Worm (Caenorhabditis elegans) whole organism, L3 larva: ENCODE measurements around the gene gldi-9.

Experiments
- aly-2 ChIP-seq: fragments of 150-350 bp; optimal IDR thresholded peaks from 2 replicates; lab custom pipeline; 2014; ENCODE audit warnings: missing biosample characterization, missing genetic modification characterization
- ama-1 ChIP-seq: fragments of 150-350 bp; optimal IDR thresholded peaks from 2 replicates; lab custom pipeline; 2018
- ceh-16 ChIP-seq: sonication (generic microtip); optimal IDR thresholded peaks from 2 replicates; lab custom pipeline; 2017; ENCODE audit warnings: missing biosample characterization, missing genetic modification characterization
- ceh-28 ChIP-seq: fragments of 150-350 bp; optimal IDR thresholded peaks from 2 replicates; lab custom pipeline; 2014; ENCODE audit warnings: missing biosample characterization, missing genetic modification reagents, missing genetic modification characterization
- ceh-9 ChIP-seq: sonication (generic microtip); optimal IDR thresholded peaks from 2 replicates; lab custom pipeline; 2018; ENCODE audit warnings: missing biosample characterization, missing genetic modification characterization
- egl-27 ChIP-seq: sonication (generic microtip); optimal IDR thresholded peaks from 4 replicates; lab custom pipeline; 2017; ENCODE audit warnings: missing biosample characterization, missing genetic modification reagents, missing genetic modification characterization
- egl-5 ChIP-seq: fragments of 150-350 bp; optimal IDR thresholded peaks from 2 replicates; lab custom pipeline; 2017; ENCODE audit warnings: missing biosample characterization, missing genetic modification reagents, missing genetic modification characterization, inconsistent platforms
- elt-2 ChIP-seq: sonication (generic microtip); optimal IDR thresholded peaks from 2 replicates; lab custom pipeline; 2016; ENCODE audit warnings: missing genetic modification reagents, mild to moderate bottlenecking, missing genetic modification characterization, missing compliant biosample characterization
- elt-3 ChIP-seq, 3 experiments: fragments of 150-350 bp in 1 of 3; sonication (generic microtip) in 2 of 3; optimal IDR thresholded peaks; 2 replicates in 2 of 3; 4 replicates in 1 of 3; lab custom pipeline; 2014 to 2017; ENCODE audit warnings: missing biosample characterization in 3 of 3, missing genetic modification characterization in 3 of 3
- eor-1 ChIP-seq, 2 experiments: fragments of 150-350 bp; optimal IDR thresholded peaks; 2 replicates each; lab custom pipeline; 2014 to 2018; ENCODE audit warnings: missing biosample characterization in 2 of 2, missing genetic modification characterization in 2 of 2
- fkh-10 ChIP-seq: sonication (generic microtip); optimal IDR thresholded peaks from 2 replicates; lab custom pipeline; 2017; ENCODE audit warnings: missing biosample characterization, missing genetic modification reagents, missing genetic modification characterization
- fkh-2 ChIP-seq: fragments of 150-350 bp; optimal IDR thresholded peaks from 2 replicates; lab custom pipeline; 2014; ENCODE audit warnings: missing biosample characterization, missing genetic modification reagents, missing genetic modification characterization
- fos-1 ChIP-seq: fragments of 150-350 bp; optimal IDR thresholded peaks from 2 replicates; lab custom pipeline; 2014; ENCODE audit warnings: missing biosample characterization, missing genetic modification characterization
- jun-1 ChIP-seq: fragments of 150-350 bp; optimal IDR thresholded peaks from 2 replicates; lab custom pipeline; 2014; ENCODE audit warnings: missing biosample characterization, missing genetic modification reagents, missing genetic modification characterization
- lin-15B ChIP-seq: fragments of 150-350 bp; optimal IDR thresholded peaks from 2 replicates; lab custom pipeline; 2014; ENCODE audit warnings: missing biosample characterization, missing genetic modification characterization
- lin-39 ChIP-seq: fragments of 150-350 bp; optimal IDR thresholded peaks from 2 replicates; lab custom pipeline; 2018; ENCODE audit warnings: missing biosample characterization, missing genetic modification reagents, missing genetic modification characterization
- lsy-12 ChIP-seq: sonication (generic microtip); optimal IDR thresholded peaks from 2 replicates; lab custom pipeline; 2016; ENCODE audit warnings: mild to moderate bottlenecking, missing genetic modification characterization, missing compliant biosample characterization
- mdl-1 ChIP-seq: fragments of 150-350 bp; optimal IDR thresholded peaks from 2 replicates; lab custom pipeline; 2014; ENCODE audit warnings: missing biosample characterization, missing genetic modification characterization
- mml-1 ChIP-seq: fragments of 150-350 bp; sonication (generic microtip); optimal IDR thresholded peaks from 3 replicates; lab custom pipeline; 2014; ENCODE audit warnings: missing biosample characterization, missing genetic modification characterization
- nfya-1 ChIP-seq: sonication (generic microtip); optimal IDR thresholded peaks from 2 replicates; lab custom pipeline; 2017; ENCODE audit warnings: missing genetic modification characterization, mild to moderate bottlenecking, missing compliant biosample characterization, antibody characterized with exemption, moderate library complexity; ENCODE audit not compliant: insufficient read depth
- nhr-11 ChIP-seq: fragments of 150-350 bp; optimal IDR thresholded peaks from 2 replicates; lab custom pipeline; 2014; ENCODE audit warnings: missing biosample characterization, missing genetic modification characterization
- nhr-12 ChIP-seq: fragments of 150-350 bp; optimal IDR thresholded peaks from 2 replicates; lab custom pipeline; 2014; ENCODE audit warnings: missing biosample characterization, missing genetic modification characterization
- nhr-237 ChIP-seq: fragments of 150-350 bp; optimal IDR thresholded peaks from 2 replicates; lab custom pipeline; 2014; ENCODE audit warnings: missing biosample characterization, missing genetic modification characterization
- nhr-25 ChIP-seq: sonication (generic microtip); optimal IDR thresholded peaks from 2 replicates; lab custom pipeline; 2017; ENCODE audit warnings: missing biosample characterization, missing genetic modification characterization
- nhr-43 ChIP-seq: sonication (generic microtip); optimal IDR thresholded peaks from 2 replicates; lab custom pipeline; 2016; ENCODE audit warnings: mild to moderate bottlenecking, missing genetic modification characterization, missing compliant biosample characterization; ENCODE audit not compliant: poor library complexity, severe bottlenecking
- nhr-67 ChIP-seq: fragments of 150-350 bp; optimal IDR thresholded peaks from 2 replicates; lab custom pipeline; 2014; ENCODE audit warnings: missing biosample characterization, missing genetic modification characterization
- nhr-76 ChIP-seq: fragments of 150-350 bp; sonication (generic microtip); optimal IDR thresholded peaks from 5 replicates; lab custom pipeline; 2014; ENCODE audit warnings: missing biosample characterization, missing genetic modification characterization
- pha-4 ChIP-seq: fragments of 150-350 bp; optimal IDR thresholded peaks from 2 replicates; lab custom pipeline; 2014; ENCODE audit warnings: missing biosample characterization, missing genetic modification reagents, missing genetic modification characterization
- pqm-1 ChIP-seq: fragments of 150-350 bp; optimal IDR thresholded peaks from 2 replicates; lab custom pipeline; 2017; ENCODE audit warnings: missing biosample characterization, missing genetic modification characterization, inconsistent platforms
- sea-2 ChIP-seq: fragments of 150-350 bp; sonication (generic microtip); optimal IDR thresholded peaks from 4 replicates; lab custom pipeline; 2014; ENCODE audit warnings: missing biosample characterization, missing genetic modification reagents, missing genetic modification characterization
- skn-1 ChIP-seq: fragments of 150-350 bp; optimal IDR thresholded peaks from 2 replicates; lab custom pipeline; 2014; ENCODE audit warnings: missing biosample characterization, missing genetic modification characterization
- snpc-4 ChIP-seq: fragments of 150-350 bp; optimal IDR thresholded peaks from 2 replicates; lab custom pipeline; 2014; ENCODE audit warnings: missing biosample characterization, missing genetic modification characterization
- tbx-2 ChIP-seq: sonication (generic microtip); optimal IDR thresholded peaks from 2 replicates; lab custom pipeline; 2016; ENCODE audit warnings: mild to moderate bottlenecking, missing genetic modification characterization, missing compliant biosample characterization
- unc-39 ChIP-seq: sonication (generic microtip); optimal IDR thresholded peaks from 4 replicates; lab custom pipeline; 2017; ENCODE audit warnings: missing biosample characterization, missing genetic modification characterization
- unc-62 ChIP-seq: fragments of 150-350 bp; sonication (generic microtip); optimal IDR thresholded peaks from 4 replicates; lab custom pipeline; 2014; ENCODE audit warnings: missing biosample characterization, missing genetic modification reagents, missing genetic modification characterization
- ztf-11 ChIP-seq: fragments of 150-350 bp; optimal IDR thresholded peaks from 2 replicates; lab custom pipeline; 2014; ENCODE audit warnings: missing biosample characterization, missing genetic modification characterization
- ztf-4 ChIP-seq: fragments of 150-350 bp; optimal IDR thresholded peaks from 2 replicates; lab custom pipeline; 2014; ENCODE audit warnings: missing biosample characterization, missing genetic modification characterization

gldi-9 gene

DNA sequence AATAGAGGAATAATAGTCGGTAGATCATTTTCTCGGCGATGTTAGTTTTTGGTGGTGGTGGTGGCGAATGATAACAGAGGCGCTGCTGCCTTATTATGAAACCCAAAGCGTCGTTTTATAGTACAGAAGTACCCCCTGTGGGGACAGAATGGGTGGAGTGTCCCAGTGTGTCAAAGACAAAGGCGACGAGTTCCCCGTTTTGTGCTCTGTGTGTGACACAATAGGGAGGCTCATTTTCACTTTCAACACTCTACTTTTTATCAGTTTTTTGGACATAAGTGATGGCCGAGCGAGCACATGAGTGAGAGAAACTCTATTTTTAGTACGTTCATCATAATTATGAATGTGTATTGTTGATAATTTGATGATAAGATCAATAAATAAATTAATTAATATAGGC, 4.6 kb upstream of the gldi-9 start, which contains the start of gene pho-9:
TSS of gene pho-9 (minus strand) at position 91 of the 400 bp plus-strand sequence.
- no peak for TF ChIP-seq nhr-237
- peak; percentile 91 for TF ChIP-seq pqm-1 (tag; lab: Kevin White, UChicago)
- TF ChIP-seq jun-1 (tag; lab: Kevin White, UChicago): peak; percentile 64
- no peak for TF ChIP-seq eor-1 (tag; optimal IDR thresholded peaks at IDR 0.05; lab: Kevin White, UChicago)
- no peak for TF ChIP-seq ceh-16 (tag; lab: Kevin White, UChicago)
- TF ChIP-seq ceh-28: no peak
- TF ChIP-seq pha-4 (tag; lab: Kevin White, UChicago): peak; percentile 31
- no peak for TF ChIP-seq elt-3 (tag; optimal IDR thresholded peaks at IDR 0.05; lab: Kevin White, UChicago)
- TF ChIP-seq snpc-4 (tag; lab: Kevin White, UChicago): no peak
- peak; percentile 97 for TF ChIP-seq elt-2 (tag; lab: Kevin White, UChicago)

ce11 chrIII:2759308-2759707, 3.1 kb upstream of the gldi-9 start:
- TF ChIP-seq ama-1 (lab: Kevin White, UChicago) (no peak), fkh-10 (GFP tag; lab: Kevin White, UChicago) (no peak), ztf-4 (tag; lab: Kevin White, UChicago) (no peak), unc-62 (GFP tag; lab: Kevin White, UChicago) (no peak), pqm-1 (tag; lab: Kevin White, UChicago) (peak; percentile 53), ceh-28 (no peak), mdl-1 (tag; lab: Kevin White, UChicago) (no peak), elt-2 (tag; lab: Kevin White, UChicago) (peak; percentile 65), aly-2 (no peak), nhr-237 (no peak)
- TF ChIP-seq, all 47 proteins: peak for 2

DNA sequence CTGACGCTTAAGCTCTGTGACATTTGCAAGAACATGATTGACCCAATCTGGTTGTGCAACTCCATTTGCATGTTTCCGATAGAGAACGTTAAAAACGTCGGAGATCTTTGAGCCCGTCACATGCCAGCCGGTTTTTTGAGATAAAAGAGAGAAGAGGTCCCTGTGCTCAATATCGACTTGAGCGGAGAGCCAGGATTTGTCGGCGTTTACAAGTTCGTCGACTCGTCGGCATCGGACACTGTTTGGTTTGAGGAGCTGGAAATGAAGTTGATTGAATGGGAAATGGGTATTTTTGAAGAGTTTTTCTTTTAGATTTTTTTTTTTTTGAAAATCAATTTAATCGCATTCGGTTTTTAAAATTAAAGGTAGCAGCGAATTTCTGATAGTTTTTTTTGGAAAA, 1.9 kb upstream of the gldi-9 start:
- no peak for TF ChIP-seq tbx-2 (tag; lab: Kevin White, UChicago)
- no peak for TF ChIP-seq unc-39 (tag; lab: Kevin White, UChicago)
- TF ChIP-seq unc-62 (GFP tag; lab: Kevin White, UChicago): no peak
- TF ChIP-seq ztf-11: no peak
- TF ChIP-seq sea-2 (GFP tag; lab: Kevin White, UChicago): no peak
- TF ChIP-seq lin-15B (tag; lab: Kevin White, UChicago): no peak
- no peak for TF ChIP-seq nhr-67 (tag; lab: Kevin White, UChicago)
- TF ChIP-seq pha-4 (tag; lab: Kevin White, UChicago): no peak
- no peak for TF ChIP-seq ceh-16 (tag; lab: Kevin White, UChicago)
- TF ChIP-seq snpc-4 (tag; lab: Kevin White, UChicago): no peak
- no peak for TF ChIP-seq eor-1 (tag; optimal IDR thresholded peaks at IDR 0.05; lab: Kevin White, UChicago)
- no peak for TF ChIP-seq nfya-1 (tag; lab: Kevin White, UChicago)
- no peak for TF ChIP-seq lsy-12 (tag; lab: Kevin White, UChicago)
- no peak for TF ChIP-seq nhr-76
- no peak for TF ChIP-seq nhr-25 (tag; lab: Kevin White, UChicago)
- TF ChIP-seq ceh-9: no peak
- TF ChIP-seq egl-27 (tag; lab: Kevin White, UChicago): no peak
- no peak for TF ChIP-seq nhr-237

DNA sequence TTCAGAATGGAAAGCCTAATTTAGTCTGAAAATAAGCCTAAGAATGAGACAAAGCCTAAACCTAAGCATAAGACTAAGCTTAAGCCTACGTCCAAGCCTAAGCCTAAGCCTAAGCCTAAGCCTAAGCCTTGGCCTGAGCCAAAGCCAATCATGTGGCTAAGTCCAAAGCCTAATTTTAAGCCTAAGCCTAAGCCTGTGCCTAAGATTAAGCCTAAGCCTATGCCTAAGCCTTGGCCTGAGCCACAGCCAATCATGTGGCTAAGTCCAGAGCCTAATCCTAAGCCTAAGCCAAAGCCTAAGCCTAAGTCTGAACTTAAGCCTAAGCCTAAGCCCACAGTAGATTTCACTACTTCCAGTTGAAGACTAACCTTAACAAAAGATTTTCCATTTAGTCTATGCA, 1.3 kb upstream of the gldi-9 start:
- TF ChIP-seq fos-1 (no peak), snpc-4 (tag; lab: Kevin White, UChicago) (no peak), nhr-12 (tag; lab: Kevin White, UChicago) (no peak), egl-5 (tag; lab: Kevin White, UChicago) (no peak), ceh-28 (no peak), mml-1 (tag; lab: Kevin White, UChicago) (no peak), nhr-43 (tag; lab: Kevin White, UChicago) (no peak), lin-39 (no peak), mdl-1 (tag; lab: Kevin White, UChicago) (no peak), ztf-4 (tag; lab: Kevin White, UChicago) (no peak), nhr-11 (tag; lab: Kevin White, UChicago) (no peak)

ce11 chrIII:2746553-2746952, 9.6 kb downstream of the gldi-9 start, which contains the start of gene Y71H2AM.14:
Y71H2AM.14 (minus strand) TSS chrIII:2746653.
- TF ChIP-seq pqm-1 (tag; lab: Kevin White, UChicago): peak; percentile 33
- TF ChIP-seq skn-1 (tag; lab: Kevin White, UChicago): no peak
- no peak for TF ChIP-seq fkh-2
